Fruit fly (Drosophila melanogaster) whole organism, embryonic: ENCODE results near the gene stac.

Experiments used
- Abd-B ChIP-seq: fragments of 200-800 bp; sonication (Bioruptor generic); optimal IDR thresholded peaks from 2 replicates; lab custom pipeline; 2018; ENCODE audit warnings: missing biosample characterization, mild to moderate bottlenecking, missing genetic modification characterization, moderate library complexity
- Ada2b ChIP-seq: fragments of 200-800 bp; sonication (Bioruptor generic); IDR thresholded peaks from 2 replicates; pipeline ENCODE4 v1.3.6; 2022; ENCODE audit warnings: missing biosample characterization, missing genetic modification characterization
- Adf1 ChIP-seq: fragments of 200-800 bp; sonication (Bioruptor generic); IDR thresholded peaks from 2 replicates; pipeline ENCODE4 v1.3.6; 2022; ENCODE audit warnings: missing biosample characterization, missing genetic modification characterization
- Aef1 ChIP-seq: fragments of 200-800 bp; sonication (Bioruptor generic); IDR thresholded peaks from 3 replicates; pipeline ENCODE4 v1.3.6; 2022; ENCODE audit warnings: missing biosample characterization, missing genetic modification characterization
- CG11398 ChIP-seq: fragments of 200-800 bp; sonication (Bioruptor generic); optimal IDR thresholded peaks from 2 replicates; lab custom pipeline; 2016; ENCODE audit warnings: missing biosample characterization, missing genetic modification characterization
- CG12236 ChIP-seq: fragments of 200-800 bp; sonication (Bioruptor generic); optimal IDR thresholded peaks from 2 replicates; lab custom pipeline; 2016; ENCODE audit warnings: missing biosample characterization, missing genetic modification characterization
- CG1233 ChIP-seq: fragments of 200-800 bp; sonication (Bioruptor generic); optimal IDR thresholded peaks from 4 replicates; lab custom pipeline; 2018; ENCODE audit warnings: missing biosample characterization, mild to moderate bottlenecking, missing genetic modification characterization
- CG13624 ChIP-seq: fragments of 200-800 bp; sonication (Bioruptor generic); optimal IDR thresholded peaks from 2 replicates; lab custom pipeline; 2016; ENCODE audit warnings: missing biosample characterization, missing genetic modification characterization
- CG14441 ChIP-seq: fragments of 200-800 bp; sonication (Bioruptor generic); IDR thresholded peaks from 2 replicates; pipeline ENCODE4 v1.3.6; 2022; ENCODE audit warnings: missing biosample characterization, missing genetic modification characterization
- CG15514 ChIP-seq: fragments of 200-800 bp; sonication (Bioruptor generic); optimal IDR thresholded peaks from 3 replicates; lab custom pipeline; 2017; ENCODE audit warnings: missing biosample characterization, missing genetic modification characterization, mild to moderate bottlenecking, moderate library complexity, missing genetic modification reagents
- CG1602 ChIP-seq: fragments of 200-800 bp; sonication (Bioruptor generic); optimal IDR thresholded peaks from 3 replicates; lab custom pipeline; 2016; ENCODE audit warnings: missing biosample characterization, missing genetic modification characterization
- CG18619 ChIP-seq: fragments of 200-800 bp; sonication (Bioruptor generic); optimal IDR thresholded peaks from 3 replicates; lab custom pipeline; 2017; ENCODE audit warnings: missing biosample characterization, mild to moderate bottlenecking, missing genetic modification characterization
- CG2120 ChIP-seq: fragments of 200-800 bp; sonication (Bioruptor generic); optimal IDR thresholded peaks from 3 replicates; lab custom pipeline; 2016; ENCODE audit warnings: missing biosample characterization, missing genetic modification characterization
- CG2678 ChIP-seq: fragments of 200-800 bp; sonication (Bioruptor generic); optimal IDR thresholded peaks from 3 replicates; lab custom pipeline; 2019; ENCODE audit warnings: missing biosample characterization, mild to moderate bottlenecking, missing genetic modification characterization, moderate library complexity
- CG2889 ChIP-seq: fragments of 200-800 bp; sonication (Bioruptor generic); IDR thresholded peaks from 3 replicates; pipeline ENCODE4 v1.3.6; 2022; ENCODE audit warnings: missing biosample characterization, missing genetic modification characterization
- CG32772 ChIP-seq: fragments of 200-800 bp; sonication (Bioruptor generic); IDR thresholded peaks from 2 replicates; pipeline ENCODE4 v1.3.6; 2022; ENCODE audit warnings: missing biosample characterization, missing genetic modification characterization
- CG3281 ChIP-seq: fragments of 200-800 bp; sonication (Bioruptor generic); optimal IDR thresholded peaks from 3 replicates; lab custom pipeline; 2017; ENCODE audit warnings: missing biosample characterization, mild to moderate bottlenecking, missing genetic modification characterization
- CG34376 ChIP-seq: fragments of 200-800 bp; sonication (Bioruptor generic); optimal IDR thresholded peaks from 2 replicates; lab custom pipeline; 2018; ENCODE audit warnings: missing biosample characterization, mild to moderate bottlenecking, missing genetic modification characterization
- CG3847 ChIP-seq: fragments of 200-800 bp; sonication (Bioruptor generic); IDR thresholded peaks from 2 replicates; pipeline ENCODE4 v1.3.6; 2022; ENCODE audit warnings: missing biosample characterization, missing genetic modification characterization
- CG43689 ChIP-seq: fragments of 200-800 bp; sonication (Bioruptor generic); IDR thresholded peaks from 2 replicates; pipeline ENCODE4 v1.3.6; 2022; ENCODE audit warnings: missing biosample characterization, missing genetic modification characterization
- CG8089 ChIP-seq: fragments of 200-800 bp; sonication (Bioruptor generic); optimal IDR thresholded peaks from 3 replicates; lab custom pipeline; 2016; ENCODE audit warnings: missing biosample characterization, missing genetic modification characterization
- CG8290 ChIP-seq, 3 experiments: fragments of 200-800 bp; sonication (Bioruptor generic); optimal IDR thresholded peaks; 2 replicates each; lab custom pipeline; 2016 to 2019; ENCODE audit warnings: missing biosample characterization in 3 of 3, missing genetic modification characterization in 3 of 3, mild to moderate bottlenecking in 2 of 3, moderate library complexity in 1 of 3
- Ets97D ChIP-seq: fragments of 200-800 bp; sonication (Bioruptor generic); optimal IDR thresholded peaks from 3 replicates; lab custom pipeline; 2016; ENCODE audit warnings: missing biosample characterization, missing genetic modification characterization
- H15 ChIP-seq: fragments of 200-800 bp; sonication (Bioruptor generic); IDR thresholded peaks from 3 replicates; pipeline ENCODE4 v1.3.6; 2022; ENCODE audit warnings: missing biosample characterization, missing genetic modification characterization
- Hey ChIP-seq: fragments of 200-800 bp; sonication (Bioruptor generic); optimal IDR thresholded peaks from 3 replicates; lab custom pipeline; 2018; ENCODE audit warnings: missing biosample characterization, mild to moderate bottlenecking, missing genetic modification characterization
- Hmr ChIP-seq: fragments of 200-800 bp; sonication (Bioruptor generic); optimal IDR thresholded peaks from 3 replicates; lab custom pipeline; 2017; ENCODE audit warnings: mild to moderate bottlenecking, missing biosample characterization, missing genetic modification reagents, missing genetic modification characterization
- Meics ChIP-seq: fragments of 200-800 bp; sonication (Bioruptor generic); optimal IDR thresholded peaks from 2 replicates; lab custom pipeline; 2017; ENCODE audit warnings: missing biosample characterization, mild to moderate bottlenecking, missing genetic modification characterization
- PHDP ChIP-seq: fragments of 200-800 bp; sonication (Bioruptor generic); optimal IDR thresholded peaks from 3 replicates; lab custom pipeline; 2018; ENCODE audit warnings: missing biosample characterization, mild to moderate bottlenecking, missing genetic modification characterization, moderate library complexity
- Pdp1 ChIP-seq, 2 experiments: fragments of 200-800 bp; sonication (Bioruptor generic); optimal IDR thresholded peaks; 3 replicates each; lab custom pipeline; 2016; ENCODE audit warnings: missing biosample characterization in 2 of 2, missing genetic modification characterization in 2 of 2, mild to moderate bottlenecking in 1 of 2, moderate library complexity in 1 of 2
- Taf1 ChIP-seq: fragments of 200-800 bp; sonication (Bioruptor generic); IDR thresholded peaks from 2 replicates; pipeline ENCODE4 v1.3.6; 2022; ENCODE audit warnings: missing biosample characterization, missing genetic modification characterization
- aop ChIP-seq: fragments of 200-800 bp; sonication (Bioruptor generic); IDR thresholded peaks from 2 replicates; pipeline ENCODE4 v1.3.6; 2022; ENCODE audit warnings: missing biosample characterization, missing genetic modification characterization
- br ChIP-seq: fragments of >200 bp; optimal IDR thresholded peaks from 2 replicates; lab custom pipeline; 2017
- dimm ChIP-seq: fragments of 200-800 bp; sonication (Bioruptor generic); IDR thresholded peaks from 2 replicates; pipeline ENCODE4 v1.3.6; 2022; ENCODE audit warnings: missing biosample characterization, missing genetic modification characterization
- eve ChIP-seq, 2 experiments: fragments of >200 bp; optimal IDR thresholded peaks; 2 replicates each; lab custom pipeline; 2017; ENCODE audit warnings: missing biosample characterization in 2 of 2, missing genetic modification characterization in 2 of 2
- fd102C ChIP-seq: fragments of 200-800 bp; sonication (Bioruptor generic); optimal IDR thresholded peaks from 2 replicates; lab custom pipeline; 2018; ENCODE audit warnings: missing biosample characterization, mild to moderate bottlenecking, missing genetic modification characterization, moderate library complexity
- gem ChIP-seq: fragments of 200-800 bp; sonication (Bioruptor generic); optimal IDR thresholded peaks from 2 replicates; lab custom pipeline; 2019; ENCODE audit warnings: missing biosample characterization, mild to moderate bottlenecking, missing genetic modification characterization, moderate library complexity
- grn ChIP-seq: fragments of 200-800 bp; sonication (Bioruptor generic); optimal IDR thresholded peaks from 3 replicates; lab custom pipeline; 2017; ENCODE audit warnings: missing biosample characterization, missing genetic modification characterization
- gsb ChIP-seq: fragments of 200-800 bp; sonication (Bioruptor generic); IDR thresholded peaks from 2 replicates; pipeline ENCODE4 v1.3.6; 2022; ENCODE audit warnings: missing biosample characterization, missing genetic modification characterization
- lab ChIP-seq: fragments of 200-800 bp; sonication (Bioruptor generic); optimal IDR thresholded peaks from 3 replicates; lab custom pipeline; 2017; ENCODE audit warnings: missing biosample characterization, missing genetic modification characterization, mild to moderate bottlenecking, moderate library complexity, missing genetic modification reagents
- lilli ChIP-seq: fragments of 200-800 bp; sonication (Bioruptor generic); optimal IDR thresholded peaks from 3 replicates; lab custom pipeline; 2016; ENCODE audit warnings: missing biosample characterization, missing genetic modification characterization
- pho ChIP-seq: fragments of 200-800 bp; sonication (Bioruptor generic); optimal IDR thresholded peaks from 2 replicates; lab custom pipeline; 2016; ENCODE audit warnings: missing biosample characterization, missing genetic modification characterization
- pum ChIP-seq: fragments of 200-800 bp; sonication (Bioruptor generic); optimal IDR thresholded peaks from 2 replicates; lab custom pipeline; 2016; ENCODE audit warnings: missing biosample characterization, missing genetic modification characterization
- run ChIP-seq: fragments of 200-800 bp; sonication (Bioruptor generic); optimal IDR thresholded peaks from 3 replicates; lab custom pipeline; 2018; ENCODE audit warnings: missing biosample characterization, mild to moderate bottlenecking, missing genetic modification characterization
- salm ChIP-seq: fragments of 200-800 bp; sonication (Bioruptor generic); optimal IDR thresholded peaks from 2 replicates; lab custom pipeline; 2018; ENCODE audit warnings: missing biosample characterization, mild to moderate bottlenecking, missing genetic modification characterization
- sd ChIP-seq: fragments of 200-800 bp; sonication (Bioruptor generic); optimal IDR thresholded peaks from 3 replicates; lab custom pipeline; 2018; ENCODE audit warnings: missing biosample characterization, mild to moderate bottlenecking, missing genetic modification characterization, moderate library complexity
- slbo ChIP-seq: fragments of 200-800 bp; sonication (Bioruptor generic); IDR thresholded peaks from 2 replicates; pipeline ENCODE4 v1.3.6; 2022; ENCODE audit warnings: missing biosample characterization, missing genetic modification characterization
- sug ChIP-seq: fragments of 200-800 bp; optimal IDR thresholded peaks from 2 replicates; lab custom pipeline; 2019; ENCODE audit warnings: missing biosample characterization, mild to moderate bottlenecking, missing genetic modification characterization, moderate library complexity
- tap ChIP-seq: fragments of 200-800 bp; optimal IDR thresholded peaks from 3 replicates; lab custom pipeline; 2019; ENCODE audit warnings: missing biosample characterization, mild to moderate bottlenecking, missing genetic modification characterization, moderate library complexity
- vnd ChIP-seq: fragments of 200-800 bp; sonication (Bioruptor generic); IDR thresholded peaks from 3 replicates; pipeline ENCODE4 v1.3.6; 2022; ENCODE audit warnings: missing biosample characterization, missing genetic modification characterization; ENCODE audit not compliant: partially characterized antibody
- zf30C ChIP-seq: fragments of 200-800 bp; sonication (Bioruptor generic); optimal IDR thresholded peaks from 3 replicates; lab custom pipeline; 2018; ENCODE audit warnings: missing biosample characterization, mild to moderate bottlenecking, missing genetic modification characterization

stac gene

DNA sequence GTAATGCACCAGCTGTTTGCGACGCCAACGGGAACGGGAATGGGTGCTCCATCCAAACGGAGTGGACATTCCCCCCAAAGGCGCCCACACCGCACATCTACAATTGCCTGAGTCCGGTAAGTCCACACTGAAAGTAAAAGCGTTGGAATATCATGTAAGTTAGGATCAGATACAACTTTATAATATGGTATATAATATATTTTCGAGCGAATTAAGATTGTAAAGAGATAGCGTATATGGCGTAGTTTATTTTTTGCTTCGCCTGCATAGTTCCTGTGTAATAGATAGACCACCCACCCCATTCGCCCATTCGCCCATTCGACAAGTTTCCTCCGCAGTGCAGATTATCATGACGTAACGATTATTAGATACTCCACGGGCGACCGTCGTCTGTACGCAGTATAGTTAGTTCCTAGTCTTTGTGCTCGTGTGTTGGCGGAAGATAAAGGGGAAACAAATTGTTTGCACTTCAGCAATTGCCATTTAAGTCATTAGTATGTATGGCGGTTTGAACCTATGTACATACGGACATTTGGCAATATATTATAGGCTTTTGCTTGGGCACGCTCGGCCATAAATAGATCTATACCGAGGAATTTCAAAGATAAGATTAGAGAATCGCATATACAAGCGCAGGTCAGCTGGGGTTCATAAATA is 4.5 kb upstream of the stac start:
- TF ChIP-seq gem (tag; lab: Kevin White, UChicago) (peak; percentile 24), run (tag; lab: Kevin White, UChicago) (no peak), fd102C (GFP tag; lab: Kevin White, UChicago) (no peak), CG11398 (GFP tag; lab: Kevin White, UChicago) (no peak), pum (GFP tag; lab: Kevin White, UChicago) (no peak), Pdp1 (GFP tag; optimal IDR thresholded peaks at IDR 0.05; lab: Kevin White, UChicago) (peak in 1 of 2 experiments; percentile 86), Taf1 (GFP tag; lab: Robert Waterston, UW) (peak; percentile 22; the same call in 1 of the 2 replicates), PHDP (peak; percentile 16), CG43689 (GFP tag; lab: Robert Waterston, UW) (no peak), Ets97D (GFP tag; lab: Kevin White, UChicago) (no peak), CG2678 (tag; lab: Kevin White, UChicago) (peak; percentile 5), CG18619 (GFP tag; lab: Kevin White, UChicago) (no peak), CG3281 (no peak), CG2889 (GFP tag; lab: Robert Waterston, UW) (no peak), CG15514 (GFP tag; lab: Kevin White, UChicago) (no peak), CG1602 (GFP tag; lab: Kevin White, UChicago) (no peak), gsb (no peak), CG3847 (GFP tag; lab: Robert Waterston, UW) (no peak), CG2120 (GFP tag; lab: Kevin White, UChicago) (peak; percentile 30), CG8089 (GFP tag; lab: Kevin White, UChicago) (no peak), Hey (tag; lab: Kevin White, UChicago) (peak; percentile 50), slbo (peak; percentile 51; the same call in 1 of the 2 replicates), H15 (GFP tag; lab: Robert Waterston, UW) (no peak), CG34376 (GFP tag; lab: Kevin White, UChicago) (peak; percentile 43), vnd (GFP tag; lab: Robert Waterston, UW) (no peak), CG1233 (no peak), tap (tag; lab: Kevin White, UChicago) (no peak), CG8290 (GFP tag; optimal IDR thresholded peaks at IDR 0.05; lab: Kevin White, UChicago) (no peak), CG8290 (tag; optimal IDR thresholded peaks at IDR 0.05; lab: Kevin White, UChicago) (peak in 1 of 2 experiments; percentile 23), zf30C (GFP tag; lab: Kevin White, UChicago) (peak; percentile 16), pho (GFP tag; lab: Kevin White, UChicago) (peak; percentile 21), lilli (GFP tag; lab: Kevin White, UChicago) (peak; percentile 3), lab (peak; percentile 39), grn (GFP tag; lab: Kevin White, UChicago) (peak; percentile 18), Abd-B (GFP tag; lab: Kevin White, UChicago) (no peak), eve (GFP tag; optimal IDR thresholded peaks at IDR 0.05; lab: Kevin White, UChicago) (peak in 1 of 2 experiments; percentile 62), salm (tag; lab: Kevin White, UChicago) (no peak), Hmr (GFP tag; lab: Kevin White, UChicago) (peak; percentile 43), sug (tag; lab: Kevin White, UChicago) (peak; percentile 3), CG13624 (GFP tag; lab: Kevin White, UChicago) (peak; percentile 21), Adf1 (GFP tag; lab: Robert Waterston, UW) (peak; percentile 25; the same call in 1 of the 2 replicates), Ada2b (GFP tag; lab: Robert Waterston, UW) (0 out of 2 replicates have a peak, but pooled peaks have one; percentile 7), sd (tag; lab: Kevin White, UChicago) (peak; percentile 93), br (lab: Kevin White, UChicago) (no peak), CG12236 (no peak), dimm (GFP tag; lab: Robert Waterston, UW) (no peak), Aef1 (GFP tag; lab: Robert Waterston, UW) (peak; percentile 24; the same call in 1 of the 3 replicates), CG32772 (GFP tag; lab: Robert Waterston, UW) (no peak), Meics (GFP tag; lab: Kevin White, UChicago) (no peak), aop (GFP tag; lab: Robert Waterston, UW) (no peak), CG14441 (peak; percentile 44; the same call in 1 of the 2 replicates)
